Worm (Caenorhabditis elegans): ENCODE results near the gene F20D12.7.

F20D12.7 gene

DNA sequence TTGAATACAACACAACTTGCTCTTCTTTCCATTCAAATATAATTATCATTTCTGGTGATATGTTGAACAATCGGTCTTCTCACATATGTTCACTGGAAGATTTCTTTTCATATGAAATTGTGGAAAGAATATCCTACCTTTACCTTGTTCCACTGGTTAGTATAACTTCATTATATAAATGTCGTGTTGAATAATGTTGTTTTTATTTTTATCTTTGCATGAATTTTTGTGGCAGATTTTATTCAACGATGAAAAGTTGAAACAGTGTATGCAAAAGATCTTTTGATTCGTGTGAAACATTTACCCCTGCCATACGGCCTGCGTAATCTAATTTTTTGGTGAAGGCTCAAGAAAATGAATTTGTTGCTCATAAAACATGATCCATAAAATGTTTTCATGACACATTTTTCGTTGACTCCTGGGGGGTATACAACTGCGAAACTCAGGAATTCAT is 23.2 kb upstream of the F20D12.7 start:
- TF ChIP-seq ama-1 (optimal IDR thresholded peaks at IDR 0.05) (no peak), ceh-30 (tag; optimal IDR thresholded peaks at IDR 0.05) (no peak), ahr-1 (tag; optimal IDR thresholded peaks at IDR 0.05) (no peak), unc-3 (GFP tag; conservative IDR thresholded peaks at IDR 0.05) (no peak), unc-3 (tag; optimal IDR thresholded peaks at IDR 0.05) (no peak), ttx-3 (tag; optimal IDR thresholded peaks at IDR 0.05) (no peak)

DNA sequence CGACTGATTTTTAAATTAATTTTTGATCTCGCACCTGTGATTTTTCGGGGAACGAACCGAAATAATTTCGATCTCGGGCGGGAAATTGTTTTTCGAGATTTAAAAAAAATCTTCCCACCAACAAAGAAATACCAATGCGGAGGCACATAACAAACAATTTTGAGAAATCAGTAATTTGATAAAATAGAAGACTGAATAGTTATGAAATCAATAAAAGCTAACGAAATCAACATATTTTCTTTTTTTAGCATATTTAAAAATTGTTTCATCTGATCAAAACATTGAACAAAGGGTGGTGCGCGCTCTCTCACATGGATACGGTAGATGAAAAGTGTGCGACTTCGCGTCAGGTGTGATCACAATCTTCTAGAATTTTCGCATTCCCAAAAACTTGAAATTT is 19.4 kb upstream of the F20D12.7 start:
- TF ChIP-seq ceh-24 (tag; optimal IDR thresholded peaks at IDR 0.05) = no peak
- TF ChIP-seq sox-4 (tag; optimal IDR thresholded peaks at IDR 0.05) = no peak
- TF ChIP-seq pqm-1 (tag; optimal IDR thresholded peaks at IDR 0.05) = no peak
- no peak for TF ChIP-seq elt-2 (tag; optimal IDR thresholded peaks at IDR 0.05)

DNA sequence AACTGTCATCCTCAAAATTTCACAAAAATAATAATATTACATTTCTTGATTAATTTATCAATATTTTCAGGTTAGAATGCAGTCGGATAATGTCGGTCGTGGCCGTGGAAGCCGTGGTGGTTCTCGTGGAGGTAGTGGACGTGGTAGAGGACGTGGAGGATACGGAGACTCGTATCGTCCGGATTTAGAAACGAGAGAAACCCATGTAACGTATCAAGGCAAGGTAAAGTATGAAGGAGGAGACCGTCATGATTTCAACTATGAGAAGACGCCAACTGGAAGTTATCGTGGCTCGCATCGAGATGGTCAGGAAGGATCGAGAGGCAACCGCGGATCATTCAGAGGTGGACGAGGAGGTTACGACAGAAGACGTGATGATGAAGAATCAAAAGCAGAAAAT is 18.8 kb upstream of the F20D12.7 start, which contains the start of gene frpr-10:
frpr-10 (plus strand) TSS at position 301 of the 400 bp plus-strand sequence.
- TF ChIP-seq pha-4 (tag; optimal IDR thresholded peaks at IDR 0.05) (no peak), lin-11 (tag; optimal IDR thresholded peaks at IDR 0.05) (no peak), fax-1 (tag; optimal IDR thresholded peaks at IDR 0.05) (no peak), ceh-34 (tag; optimal IDR thresholded peaks at IDR 0.05) (no peak), C08G9.2 (tag; optimal IDR thresholded peaks at IDR 0.05) (no peak), nfya-1 (tag; optimal IDR thresholded peaks at IDR 0.05) (no peak), tbx-7 (tag; optimal IDR thresholded peaks at IDR 0.05) (no peak), unc-86 (tag; optimal IDR thresholded peaks at IDR 0.05) (no peak), ceh-24 (tag; optimal IDR thresholded peaks at IDR 0.05) (no peak), sdc-2 (tag; optimal IDR thresholded peaks at IDR 0.05) (no peak), odd-2 (tag; optimal IDR thresholded peaks at IDR 0.05) (no peak), ceh-45 (GFP tag; IDR thresholded peaks at IDR 0.05) (no peak), ama-1 (optimal IDR thresholded peaks at IDR 0.05) (no peak), sox-4 (tag; optimal IDR thresholded peaks at IDR 0.05) (no peak), gmeb-2 (tag; optimal IDR thresholded peaks at IDR 0.05) (no peak)

DNA sequence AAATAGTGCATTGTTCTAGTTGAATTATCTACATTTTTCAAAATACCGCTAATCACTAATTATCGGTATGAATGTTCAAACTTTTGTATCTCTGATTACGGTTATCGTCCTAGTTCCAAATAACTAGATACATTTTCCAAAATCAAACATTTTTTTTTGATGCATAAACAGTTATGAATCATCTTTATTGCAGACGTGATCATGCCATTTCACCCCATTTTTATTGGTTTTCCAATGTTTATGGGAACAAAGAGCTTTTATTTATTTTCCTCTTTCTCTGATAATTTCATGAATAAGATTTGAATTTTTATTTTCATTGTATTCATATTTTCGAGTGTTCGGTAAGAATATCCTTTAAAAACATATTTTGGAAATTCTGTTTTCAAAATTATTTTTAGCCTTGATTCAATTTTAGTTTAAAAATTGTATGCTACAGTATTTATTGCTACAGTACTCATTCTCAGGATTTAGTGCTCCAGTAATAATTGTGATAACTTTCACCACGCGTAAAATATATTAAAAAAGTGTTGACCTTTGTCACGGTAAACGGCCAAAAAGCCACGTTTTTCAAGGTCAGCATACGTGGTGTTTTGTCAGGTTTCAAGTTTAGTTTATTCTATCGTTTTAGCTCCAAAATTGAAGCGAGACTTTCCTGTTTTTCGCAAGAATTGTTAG is 18.0 kb upstream of the F20D12.7 start, which contains the start of gene csr-1:
csr-1 (plus strand) TSS at position 625 of the 675 bp plus-strand sequence.
- TF ChIP-seq pqm-1 (tag; optimal IDR thresholded peaks at IDR 0.05) = no peak

DNA sequence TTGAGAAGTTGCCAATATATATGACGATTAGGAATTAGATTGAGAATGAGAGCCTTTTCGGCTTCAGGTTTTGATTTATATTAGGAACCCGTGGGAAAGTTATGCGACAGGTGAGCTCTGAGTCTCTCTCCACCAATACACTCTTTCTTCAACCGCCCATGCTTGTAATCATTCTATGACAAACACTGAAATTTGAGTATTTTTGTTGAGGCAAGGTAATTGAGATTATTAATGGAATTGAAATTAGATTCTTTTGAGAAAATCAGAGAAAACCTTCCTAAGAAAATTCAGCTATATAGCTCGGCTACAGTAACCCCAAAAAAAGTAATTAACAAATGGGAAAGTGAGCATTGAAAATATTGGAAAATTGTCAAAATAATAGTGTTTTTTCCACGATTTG is 17.1 kb upstream of the F20D12.7 start, which contains the start of gene ceh-19:
ceh-19 (minus strand) TSS at position 101 of the 400 bp plus-strand sequence.
- no peak for TF ChIP-seq unc-86 (tag; optimal IDR thresholded peaks at IDR 0.05)
- no peak for TF ChIP-seq ref-2 (tag; optimal IDR thresholded peaks at IDR 0.05)
- no peak for TF ChIP-seq pag-3 (tag; optimal IDR thresholded peaks at IDR 0.05; ENCODE audit: borderline replicate concordance)

DNA sequence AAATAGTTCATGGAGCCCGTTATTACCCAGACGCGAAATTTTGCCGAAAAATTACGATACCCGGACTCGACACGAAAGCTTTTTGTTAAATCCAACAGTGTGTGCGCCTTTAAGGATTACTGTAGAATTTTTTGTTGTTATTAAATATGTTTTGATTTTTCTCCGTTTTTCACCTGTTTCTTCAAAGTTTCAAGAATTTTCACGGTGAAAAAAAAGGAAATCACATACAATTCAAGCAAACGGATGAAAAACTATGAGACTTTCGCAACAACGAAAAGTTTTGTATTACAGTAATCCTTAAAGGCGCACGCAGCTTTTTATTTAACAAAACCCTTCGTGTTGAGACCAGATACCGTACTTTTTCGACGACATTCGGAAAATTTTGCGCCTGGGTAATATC is 15.3 kb upstream of the F20D12.7 start:
- TF ChIP-seq che-1 (tag; optimal IDR thresholded peaks at IDR 0.05) (no peak), pax-1 (tag; optimal IDR thresholded peaks at IDR 0.05) (no peak), ceh-45 (GFP tag; IDR thresholded peaks at IDR 0.05) (no peak), odd-2 (tag; optimal IDR thresholded peaks at IDR 0.05) (no peak), fax-1 (tag; optimal IDR thresholded peaks at IDR 0.05) (no peak), ceh-2 (tag; optimal IDR thresholded peaks at IDR 0.05) (no peak), gmeb-2 (tag; optimal IDR thresholded peaks at IDR 0.05) (no peak)

DNA sequence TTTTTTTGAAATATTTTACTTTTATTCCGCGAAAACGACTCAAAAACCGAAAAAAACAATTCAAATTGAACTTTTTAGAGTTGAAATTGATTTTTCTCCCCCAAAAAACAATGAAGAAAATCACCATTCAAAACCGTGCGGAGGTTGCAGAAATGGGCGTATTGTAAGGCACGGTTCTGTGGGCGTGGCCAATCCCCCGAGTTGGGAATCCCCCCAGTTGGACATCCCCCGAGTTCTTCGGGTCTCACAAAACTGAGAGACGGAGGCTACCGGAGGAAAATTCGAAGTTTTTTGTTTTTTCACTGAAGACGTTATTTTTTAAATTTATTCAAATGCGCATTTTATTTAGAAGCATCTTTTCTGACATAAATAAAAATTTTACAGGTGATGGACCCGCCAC is 9.6 kb upstream of the F20D12.7 start, which contains the start of gene mcm-3AP:
mcm-3AP (plus strand) TSS at position 383 of the 400 bp plus-strand sequence.
- TF ChIP-seq zip-5 (tag; optimal IDR thresholded peaks at IDR 0.05) (peak; percentile 11), ceh-31 (tag; optimal IDR thresholded peaks at IDR 0.05) (peak; percentile 72), ceh-45 (GFP tag; IDR thresholded peaks at IDR 0.05) (peak; percentile 43; the same call in 1 of the 2 replicates), C08G9.2 (tag; optimal IDR thresholded peaks at IDR 0.05) (peak; percentile 53), elt-2 (tag; optimal IDR thresholded peaks at IDR 0.05) (peak; percentile 5), ceh-18 (tag; optimal IDR thresholded peaks at IDR 0.05) (peak; percentile 8), nfya-1 (tag; optimal IDR thresholded peaks at IDR 0.05) (peak; percentile 11), F13H6.1 (tag; optimal IDR thresholded peaks at IDR 0.05) (peak; percentile 9), dmd-4 (tag; optimal IDR thresholded peaks at IDR 0.05; ENCODE audit: borderline replicate concordance) (peak; percentile 6), tbx-2 (tag; optimal IDR thresholded peaks at IDR 0.05) (peak; percentile 59)

Measured in whole organism, late embryonic.